ENCODE assay signal across 1 fruit fly cellular context in genomic region chr3L:16105528-16105927, dm6.
TF ChIP-seq lines count a peak whose summit lies in the region.

Gene IntS9 (minus strand): TSS chr3L:16105627.
Gene CG43295 (plus strand): TSS chr3L:16105852.

TF ChIP-seq in whole organism, embryonic, 481 proteins besides CTCF, POLR2A, EP300 and RAD21 (continued from another document and continues in another):
- TF ChIP-seq CG34376 (GFP tag; optimal IDR thresholded peaks at IDR 0.05; lab: Kevin White, UChicago): peak; percentile 35
- no peak for TF ChIP-seq CG15269 (tag; optimal IDR thresholded peaks at IDR 0.05; lab: Kevin White, UChicago)
- peak; percentile 75 for TF ChIP-seq CG5245 (GFP tag; optimal IDR thresholded peaks at IDR 0.05; lab: Kevin White, UChicago)
- TF ChIP-seq Jarid2 (GFP tag; optimal IDR thresholded peaks at IDR 0.05; lab: Kevin White, UChicago): no peak
- peak; percentile 39 for TF ChIP-seq CG12299 (tag; optimal IDR thresholded peaks at IDR 0.05; lab: Kevin White, UChicago)
- TF ChIP-seq tio (GFP tag; optimal IDR thresholded peaks at IDR 0.05; lab: Kevin White, UChicago): peak; percentile 77
- no peak for TF ChIP-seq lov (optimal IDR thresholded peaks at IDR 0.05; lab: Kevin White, UChicago)
- TF ChIP-seq lov (GFP tag; IDR thresholded peaks at IDR 0.05; lab: Robert Waterston, UW): peak; percentile 74; the same call in 1 of the 3 replicates
- TF ChIP-seq pzg (GFP tag; optimal IDR thresholded peaks at IDR 0.05; lab: Kevin White, UChicago): peak; percentile 49
- peak; percentile 86 for TF ChIP-seq HLH3B (GFP tag; IDR thresholded peaks at IDR 0.05; lab: Robert Waterston, UW)
- peak; percentile 56; the same call in 1 of the 3 replicates for TF ChIP-seq CG11560 (tag; IDR thresholded peaks at IDR 0.05; lab: Robert Waterston, UW)
- TF ChIP-seq sim (GFP tag; IDR thresholded peaks at IDR 0.05; lab: Robert Waterston, UW): peak; percentile 60; the same call in 1 of the 2 replicates
- peak; percentile 65 for TF ChIP-seq CG9817 (tag; optimal IDR thresholded peaks at IDR 0.05; lab: Kevin White, UChicago)
- no peak for TF ChIP-seq sna (GFP tag; IDR thresholded peaks at IDR 0.05; lab: Robert Waterston, UW; ENCODE audit: partially characterized antibody)
- peak; percentile 93 for TF ChIP-seq lilli (GFP tag; optimal IDR thresholded peaks at IDR 0.05; lab: Kevin White, UChicago)
- peak; percentile 81 for TF ChIP-seq CG12155 (GFP tag; optimal IDR thresholded peaks at IDR 0.05; lab: Kevin White, UChicago)
- peak; percentile 90 for TF ChIP-seq zfh1 (GFP tag; IDR thresholded peaks at IDR 0.05; lab: Robert Waterston, UW)
- TF ChIP-seq CG8359 (GFP tag; optimal IDR thresholded peaks at IDR 0.05; lab: Kevin White, UChicago; ENCODE audit: borderline replicate concordance): peak; percentile 47
- TF ChIP-seq so (GFP tag; IDR thresholded peaks at IDR 0.05; lab: Robert Waterston, UW): peak; percentile 69; the same call in 2 of the 3 replicates
- peak; percentile 62 for TF ChIP-seq CG11247 (GFP tag; IDR thresholded peaks at IDR 0.05; lab: Robert Waterston, UW)
- TF ChIP-seq chif (GFP tag; optimal IDR thresholded peaks at IDR 0.05; lab: Kevin White, UChicago): peak; percentile 79 to 85
- no peak for TF ChIP-seq Doc2 (GFP tag; IDR thresholded peaks at IDR 0.05; lab: Robert Waterston, UW)
- peak; percentile 85 for TF ChIP-seq CG7786 (GFP tag; optimal IDR thresholded peaks at IDR 0.05; lab: Kevin White, UChicago)
- TF ChIP-seq gcm (GFP tag; optimal IDR thresholded peaks at IDR 0.05; lab: Kevin White, UChicago): no peak
- TF ChIP-seq sens (GFP tag; lab: Kevin White, UChicago): peak; percentile 99
- TF ChIP-seq CG17829 (tag; optimal IDR thresholded peaks at IDR 0.05; lab: Kevin White, UChicago): peak; percentile 82
- no peak for TF ChIP-seq jing (GFP tag; optimal IDR thresholded peaks at IDR 0.05; lab: Kevin White, UChicago)
- TF ChIP-seq wor (GFP tag; IDR thresholded peaks at IDR 0.05; lab: Robert Waterston, UW): peak; percentile 69
- TF ChIP-seq NC2β (GFP tag; optimal IDR thresholded peaks at IDR 0.05; lab: Kevin White, UChicago): peak; percentile 89
- TF ChIP-seq Bdp1 (GFP tag; optimal IDR thresholded peaks at IDR 0.05; lab: Kevin White, UChicago): peak; percentile 80
- no peak for TF ChIP-seq unpg (GFP tag; optimal IDR thresholded peaks at IDR 0.05; lab: Kevin White, UChicago)
- peak; percentile 65 for TF ChIP-seq CG15696 (tag; optimal IDR thresholded peaks at IDR 0.05; lab: Kevin White, UChicago)
- no peak for TF ChIP-seq B-H2 (GFP tag; optimal IDR thresholded peaks at IDR 0.05; lab: Kevin White, UChicago)
- peak; percentile 89 for TF ChIP-seq Chrac-16 (GFP tag; optimal IDR thresholded peaks at IDR 0.05; lab: Kevin White, UChicago)
- peak; percentile 82 for TF ChIP-seq Optix (GFP tag; IDR thresholded peaks at IDR 0.05; lab: Robert Waterston, UW)
- TF ChIP-seq CG1529 (GFP tag; optimal IDR thresholded peaks at IDR 0.05; lab: Kevin White, UChicago): no peak
- TF ChIP-seq ind (GFP tag; optimal IDR thresholded peaks at IDR 0.05; lab: Kevin White, UChicago): peak; percentile 89
- TF ChIP-seq CG6683 (GFP tag; optimal IDR thresholded peaks at IDR 0.05; lab: Kevin White, UChicago): peak; percentile 19
- no peak for TF ChIP-seq CG13296 (GFP tag; optimal IDR thresholded peaks at IDR 0.05; lab: Kevin White, UChicago)
- peak; percentile 87 for TF ChIP-seq slbo (GFP tag; IDR thresholded peaks at IDR 0.05; lab: Robert Waterston, UW)
- TF ChIP-seq CG2129 (GFP tag; IDR thresholded peaks at IDR 0.05; lab: Robert Waterston, UW; ENCODE audit: partially characterized antibody): no peak
- no peak for TF ChIP-seq Kr (GFP tag; optimal IDR thresholded peaks at IDR 0.05; lab: Kevin White, UChicago)
- TF ChIP-seq crc (GFP tag; optimal IDR thresholded peaks at IDR 0.05; lab: Kevin White, UChicago): peak; percentile 77
- peak; percentile 81 for TF ChIP-seq esg (GFP tag; conservative IDR thresholded peaks at IDR 0.05; lab: Robert Waterston, UW)
- TF ChIP-seq nau (GFP tag; optimal IDR thresholded peaks at IDR 0.05; lab: Kevin White, UChicago): no peak
- peak; percentile 77 for TF ChIP-seq CG4617 (GFP tag; optimal IDR thresholded peaks at IDR 0.05; lab: Kevin White, UChicago; ENCODE audit: borderline replicate concordance)
- peak; percentile 76 for TF ChIP-seq CG12744 (GFP tag; optimal IDR thresholded peaks at IDR 0.05; lab: Kevin White, UChicago)
- TF ChIP-seq Abd-B (GFP tag; optimal IDR thresholded peaks at IDR 0.05; lab: Kevin White, UChicago): peak; percentile 74
- TF ChIP-seq CG11695 (GFP tag; IDR thresholded peaks at IDR 0.05; lab: Robert Waterston, UW): peak; percentile 77
- TF ChIP-seq corto (GFP tag; optimal IDR thresholded peaks at IDR 0.05; lab: Kevin White, UChicago): peak; percentile 69
- TF ChIP-seq ara (GFP tag; IDR thresholded peaks at IDR 0.05; lab: Robert Waterston, UW): peak; percentile 87
- TF ChIP-seq ham (GFP tag; IDR thresholded peaks at IDR 0.05; lab: Robert Waterston, UW): 0 out of 2 replicates have a peak, but pooled peaks have one; percentile 19
- TF ChIP-seq CG12104 (GFP tag; optimal IDR thresholded peaks at IDR 0.05; lab: Kevin White, UChicago): peak; percentile 44
- TF ChIP-seq CG14710 (tag; optimal IDR thresholded peaks at IDR 0.05; lab: Kevin White, UChicago): peak; percentile 83
- TF ChIP-seq Max (GFP tag; optimal IDR thresholded peaks at IDR 0.05; lab: Kevin White, UChicago): peak; percentile 78
- peak; percentile 83 for TF ChIP-seq maf-S (GFP tag; optimal IDR thresholded peaks at IDR 0.05; lab: Kevin White, UChicago)
- peak; percentile 87 for TF ChIP-seq CG4424 (GFP tag; optimal IDR thresholded peaks at IDR 0.05; lab: Kevin White, UChicago)
- TF ChIP-seq ranshi (GFP tag; IDR thresholded peaks at IDR 0.05; lab: Robert Waterston, UW): peak; percentile 85
- TF ChIP-seq run (tag; optimal IDR thresholded peaks at IDR 0.05; lab: Kevin White, UChicago): no peak
- TF ChIP-seq scrt (GFP tag; optimal IDR thresholded peaks at IDR 0.05; lab: Kevin White, UChicago): peak; percentile 93
- TF ChIP-seq gt (GFP tag; IDR thresholded peaks at IDR 0.05; lab: Robert Waterston, UW): peak; percentile 45
- no peak for TF ChIP-seq cwo (GFP tag; optimal IDR thresholded peaks at IDR 0.05; lab: Kevin White, UChicago)
- peak; percentile 78 for TF ChIP-seq CG13424 (tag; optimal IDR thresholded peaks at IDR 0.05; lab: Kevin White, UChicago)
- TF ChIP-seq CG14860 (GFP tag; IDR thresholded peaks at IDR 0.05; lab: Robert Waterston, UW; ENCODE audit: partially characterized antibody): no peak
- peak; percentile 79 for TF ChIP-seq CG14050 (GFP tag; IDR thresholded peaks at IDR 0.05; lab: Robert Waterston, UW)
- no peak for TF ChIP-seq Lpt (GFP tag; optimal IDR thresholded peaks at IDR 0.05; lab: Kevin White, UChicago)
- peak; percentile 79 for TF ChIP-seq Atf3 (GFP tag; optimal IDR thresholded peaks at IDR 0.05; lab: Kevin White, UChicago)
- TF ChIP-seq CG10979 (tag; optimal IDR thresholded peaks at IDR 0.05; lab: Kevin White, UChicago): peak; percentile 82
- TF ChIP-seq kay (GFP tag; optimal IDR thresholded peaks at IDR 0.05; lab: Kevin White, UChicago): peak; percentile 64
- peak; percentile 87 for TF ChIP-seq CG12391 (tag; optimal IDR thresholded peaks at IDR 0.05; lab: Kevin White, UChicago)
- peak; percentile 54 for TF ChIP-seq CG17186 (GFP tag; optimal IDR thresholded peaks at IDR 0.05; lab: Kevin White, UChicago)
- no peak for TF ChIP-seq CG4707 (GFP tag; optimal IDR thresholded peaks at IDR 0.05; lab: Kevin White, UChicago)
- TF ChIP-seq aop (GFP tag; IDR thresholded peaks at IDR 0.05; lab: Robert Waterston, UW): no peak
- peak; percentile 67 for TF ChIP-seq CG10209 (GFP tag; optimal IDR thresholded peaks at IDR 0.05; lab: Kevin White, UChicago)
- peak; percentile 72 for TF ChIP-seq CG5953 (GFP tag; IDR thresholded peaks at IDR 0.05; lab: Robert Waterston, UW)
- TF ChIP-seq tgo (GFP tag; IDR thresholded peaks at IDR 0.05; lab: Robert Waterston, UW): peak; percentile 80
- TF ChIP-seq H2.0 (GFP tag; IDR thresholded peaks at IDR 0.05; lab: Robert Waterston, UW): peak; percentile 84
- peak; percentile 47 for TF ChIP-seq CG6254 (GFP tag; optimal IDR thresholded peaks at IDR 0.05; lab: Kevin White, UChicago)
- TF ChIP-seq sr (GFP tag; IDR thresholded peaks at IDR 0.05; lab: Robert Waterston, UW): no peak; the same call in 2 of the 3 replicates
- TF ChIP-seq Dad (GFP tag; optimal IDR thresholded peaks at IDR 0.05; lab: Kevin White, UChicago): peak; percentile 76
- no peak for TF ChIP-seq salm (tag; optimal IDR thresholded peaks at IDR 0.05; lab: Kevin White, UChicago)
- peak; percentile 69 for TF ChIP-seq Elba2 (GFP tag; optimal IDR thresholded peaks at IDR 0.05; lab: Kevin White, UChicago)
- no peak for TF ChIP-seq CG42726 (GFP tag; IDR thresholded peaks at IDR 0.05; lab: Robert Waterston, UW; ENCODE audit: partially characterized antibody)
- TF ChIP-seq br (optimal IDR thresholded peaks at IDR 0.05; lab: Kevin White, UChicago): no peak
- peak; percentile 89 for TF ChIP-seq HLH54F (GFP tag; optimal IDR thresholded peaks at IDR 0.05; lab: Kevin White, UChicago)
- peak; percentile 89 for TF ChIP-seq CG10654 (GFP tag; optimal IDR thresholded peaks at IDR 0.05; lab: Kevin White, UChicago)
- TF ChIP-seq CG34224 (GFP tag; IDR thresholded peaks at IDR 0.05; lab: Robert Waterston, UW; ENCODE audit: partially characterized antibody): peak; percentile 35; the same call in 1 of the 3 replicates
- no peak for TF ChIP-seq tll (GFP tag; optimal IDR thresholded peaks at IDR 0.05; lab: Kevin White, UChicago)
- TF ChIP-seq slou (GFP tag; optimal IDR thresholded peaks at IDR 0.05; lab: Kevin White, UChicago): peak; percentile 67
- TF ChIP-seq stwl (tag; optimal IDR thresholded peaks at IDR 0.05; lab: Kevin White, UChicago): peak; percentile 56
- peak; percentile 85 for TF ChIP-seq Pdp1 (GFP tag; optimal IDR thresholded peaks at IDR 0.05; lab: Kevin White, UChicago)
- TF ChIP-seq Dll (GFP tag; IDR thresholded peaks at IDR 0.05; lab: Robert Waterston, UW; ENCODE audit: partially characterized antibody): 0 out of 4 replicates have a peak, but pooled peaks have one; percentile 25
- peak; percentile 80 for TF ChIP-seq CG11456 (GFP tag; IDR thresholded peaks at IDR 0.05; lab: Robert Waterston, UW)
- no peak for TF ChIP-seq CG9797 (GFP tag; optimal IDR thresholded peaks at IDR 0.05; lab: Kevin White, UChicago)
- TF ChIP-seq mld (GFP tag; IDR thresholded peaks at IDR 0.05; lab: Robert Waterston, UW; ENCODE audit: partially characterized antibody): no peak
- no peak for TF ChIP-seq CG11723 (GFP tag; optimal IDR thresholded peaks at IDR 0.05; lab: Kevin White, UChicago)
- peak; percentile 53 for TF ChIP-seq CG43689 (GFP tag; IDR thresholded peaks at IDR 0.05; lab: Robert Waterston, UW)
- TF ChIP-seq gce (GFP tag; IDR thresholded peaks at IDR 0.05; lab: Robert Waterston, UW): peak; percentile 83
- TF ChIP-seq sisA (GFP tag; IDR thresholded peaks at IDR 0.05; lab: Robert Waterston, UW): peak; percentile 86
- peak; percentile 92 for TF ChIP-seq CG1603 (tag; optimal IDR thresholded peaks at IDR 0.05; lab: Kevin White, UChicago)
- peak; percentile 88 for TF ChIP-seq Ptx1 (GFP tag; IDR thresholded peaks at IDR 0.05; lab: Robert Waterston, UW)
- TF ChIP-seq Dref (GFP tag; IDR thresholded peaks at IDR 0.05; lab: Robert Waterston, UW): peak; percentile 26; the same call in 1 of the 2 replicates
- TF ChIP-seq CG8281 (tag; optimal IDR thresholded peaks at IDR 0.05; lab: Kevin White, UChicago): no peak
- TF ChIP-seq CG8290 (GFP tag; optimal IDR thresholded peaks at IDR 0.05; lab: Kevin White, UChicago): peak; percentile 66
- no peak for TF ChIP-seq CG8290 (tag; optimal IDR thresholded peaks at IDR 0.05; lab: Kevin White, UChicago)
- no peak for TF ChIP-seq CG10147 (GFP tag; optimal IDR thresholded peaks at IDR 0.05; lab: Kevin White, UChicago)
- TF ChIP-seq stc (GFP tag; IDR thresholded peaks at IDR 0.05; lab: Robert Waterston, UW): peak; percentile 82
- peak; percentile 66 for TF ChIP-seq CG13287 (GFP tag; IDR thresholded peaks at IDR 0.05; lab: Robert Waterston, UW; ENCODE audit: partially characterized antibody)
- TF ChIP-seq CG3407 (GFP tag; optimal IDR thresholded peaks at IDR 0.05; lab: Kevin White, UChicago): no peak
- TF ChIP-seq Myb (GFP tag; optimal IDR thresholded peaks at IDR 0.05; lab: Kevin White, UChicago): peak; percentile 70
- TF ChIP-seq CG18262 (tag; optimal IDR thresholded peaks at IDR 0.05; lab: Kevin White, UChicago): peak; percentile 79
- no peak for TF ChIP-seq CG6175 (GFP tag; IDR thresholded peaks at IDR 0.05; lab: Robert Waterston, UW)
- TF ChIP-seq D19A (tag; optimal IDR thresholded peaks at IDR 0.05; lab: Kevin White, UChicago): no peak
- TF ChIP-seq CG11093 (GFP tag; IDR thresholded peaks at IDR 0.05; lab: Robert Waterston, UW): peak; percentile 67; the same call in 1 of the 3 replicates
- TF ChIP-seq Mes4 (GFP tag; optimal IDR thresholded peaks at IDR 0.05; lab: Kevin White, UChicago): peak; percentile 82
- TF ChIP-seq Neu2 (GFP tag; optimal IDR thresholded peaks at IDR 0.05; lab: Kevin White, UChicago; ENCODE audit: borderline replicate concordance): peak; percentile 74
- TF ChIP-seq CG18764 (GFP tag; optimal IDR thresholded peaks at IDR 0.05; lab: Kevin White, UChicago): peak; percentile 82
- peak; percentile 85 for TF ChIP-seq CG4820 (GFP tag; optimal IDR thresholded peaks at IDR 0.05; lab: Kevin White, UChicago)
- peak; percentile 89 for TF ChIP-seq jumu (GFP tag; optimal IDR thresholded peaks at IDR 0.05; lab: Kevin White, UChicago)
- TF ChIP-seq bigmax (GFP tag; optimal IDR thresholded peaks at IDR 0.05; lab: Kevin White, UChicago): no peak
- peak; percentile 75 for TF ChIP-seq CG30431 (GFP tag; optimal IDR thresholded peaks at IDR 0.05; lab: Kevin White, UChicago)
- TF ChIP-seq Dip2 (GFP tag; IDR thresholded peaks at IDR 0.05; lab: Robert Waterston, UW): no peak
- peak; percentile 47; the same call in 1 of the 2 replicates for TF ChIP-seq CG17612 (GFP tag; IDR thresholded peaks at IDR 0.05; lab: Robert Waterston, UW)
- TF ChIP-seq trh (GFP tag; optimal IDR thresholded peaks at IDR 0.05; lab: Kevin White, UChicago): peak; percentile 60
- TF ChIP-seq CG11504 (tag; optimal IDR thresholded peaks at IDR 0.05; lab: Kevin White, UChicago): no peak
- TF ChIP-seq klu (GFP tag; IDR thresholded peaks at IDR 0.05; lab: Robert Waterston, UW): no peak; the same call in 1 of the 2 replicates
- peak; percentile 17 for TF ChIP-seq fd102C (GFP tag; optimal IDR thresholded peaks at IDR 0.05; lab: Kevin White, UChicago)
- no peak for TF ChIP-seq Stat92E (GFP tag; optimal IDR thresholded peaks at IDR 0.05; lab: Kevin White, UChicago)
- peak; percentile 90 for TF ChIP-seq CG30403 (GFP tag; optimal IDR thresholded peaks at IDR 0.05; lab: Kevin White, UChicago)
- TF ChIP-seq CG15073 (GFP tag; optimal IDR thresholded peaks at IDR 0.05; lab: Kevin White, UChicago): peak; percentile 42
